Worm (Caenorhabditis elegans) whole organism, young adult: ENCODE measurements around the gene C25E10.10.

Experiments
- B0019.2 ChIP-seq: fragments of 200-800 bp; sonication (Bioruptor generic); conservative IDR thresholded peaks from 2 replicates; pipeline ENCODE4 v1.3.6; 2022; ENCODE audit warnings: missing genetic modification reagents, missing genetic modification characterization, missing compliant biosample characterization
- B0035.1 ChIP-seq: sonication (generic microtip); optimal IDR thresholded peaks from 2 replicates; lab custom pipeline; 2016; ENCODE audit warnings: missing genetic modification characterization, mild to moderate bottlenecking, missing compliant biosample characterization, missing genotype, missing genetic modification reagents
- B0336.3 ChIP-seq: fragments of 200-800 bp; sonication (Bioruptor generic); IDR thresholded peaks from 2 replicates; pipeline ENCODE4 v1.3.6; 2022; ENCODE audit warnings: missing genetic modification characterization, missing compliant biosample characterization
- C17E4.6 ChIP-seq: fragments of 200-800 bp; sonication (Bioruptor generic); IDR thresholded peaks from 2 replicates; pipeline ENCODE4 v1.3.6; 2022; ENCODE audit warnings: missing genetic modification reagents, missing genetic modification characterization, missing compliant biosample characterization
- F37B4.10 ChIP-seq: fragments of 200-800 bp; sonication (Bioruptor generic); IDR thresholded peaks from 2 replicates; pipeline ENCODE4 v1.3.6; 2022; ENCODE audit warnings: missing genetic modification characterization, missing compliant biosample characterization
- F57A8.1 ChIP-seq: fragments of 200-800 bp; sonication (Bioruptor generic); optimal IDR thresholded peaks from 2 replicates; lab custom pipeline; 2018; ENCODE audit warnings: mild to moderate bottlenecking, missing genetic modification characterization, moderate library complexity, missing compliant biosample characterization
- F57C9.4 ChIP-seq: sonication (generic microtip); optimal IDR thresholded peaks from 2 replicates; lab custom pipeline; 2017; ENCODE audit warnings: mild to moderate bottlenecking, missing genetic modification characterization, missing compliant biosample characterization
- K12H6.12 ChIP-seq: fragments of 200-800 bp; sonication (Bioruptor generic); optimal IDR thresholded peaks from 2 replicates; lab custom pipeline; 2018; ENCODE audit warnings: mild to moderate bottlenecking, missing genetic modification characterization, missing compliant biosample characterization
- Y79H2A.3 ChIP-seq: fragments of 200-800 bp; sonication (Bioruptor generic); conservative IDR thresholded peaks from 2 replicates; pipeline ENCODE4 v1.3.6; 2022; ENCODE audit warnings: missing genetic modification reagents, missing genetic modification characterization, missing compliant biosample characterization
- Y95B8A.8 ChIP-seq: fragments of 200-800 bp; sonication (Bioruptor generic); IDR thresholded peaks from 2 replicates; pipeline ENCODE4 v1.3.6; 2022; ENCODE audit warnings: missing genetic modification reagents, missing genetic modification characterization, missing compliant biosample characterization
- ZK185.1 ChIP-seq: sonication (generic microtip); optimal IDR thresholded peaks from 2 replicates; lab custom pipeline; 2016; ENCODE audit warnings: mild to moderate bottlenecking, missing genetic modification characterization, missing compliant biosample characterization; ENCODE audit not compliant: poor library complexity, severe bottlenecking
- akir-1 ChIP-seq: fragments of 200-800 bp; sonication (Bioruptor generic); optimal IDR thresholded peaks from 2 replicates; lab custom pipeline; 2018; ENCODE audit warnings: mild to moderate bottlenecking, missing genetic modification characterization, moderate library complexity, missing compliant biosample characterization
- atf-7 ChIP-seq: sonication (generic microtip); optimal IDR thresholded peaks from 2 replicates; lab custom pipeline; 2017; ENCODE audit warnings: mild to moderate bottlenecking, missing genetic modification characterization, missing compliant biosample characterization
- attf-5 ChIP-seq: fragments of 200-800 bp; sonication (Bioruptor generic); optimal IDR thresholded peaks from 2 replicates; lab custom pipeline; 2018; ENCODE audit warnings: mild to moderate bottlenecking, missing genetic modification characterization, missing compliant biosample characterization
- attf-6 ChIP-seq: fragments of 200-800 bp; sonication (Bioruptor generic); IDR thresholded peaks from 2 replicates; pipeline ENCODE4 v1.3.6; 2022; ENCODE audit warnings: missing genetic modification reagents, missing genetic modification characterization, missing compliant biosample characterization
- cebp-1 ChIP-seq, 2 experiments: fragments of 200-800 bp in 1 of 2; sonication (Bioruptor generic) in 1 of 2; sonication (generic microtip) in 1 of 2; IDR thresholded peaks in 1 of 2; optimal IDR thresholded peaks in 1 of 2; 2 replicates each; pipeline versions ENCODE4 v1.3.6 to Lab custom; 2017 to 2022; ENCODE audit warnings: missing compliant biosample characterization in 2 of 2, missing genetic modification characterization in 2 of 2, mild to moderate bottlenecking in 1 of 2, missing genetic modification reagents in 1 of 2, moderate library complexity in 1 of 2
- ceh-79 ChIP-seq: sonication (generic microtip); optimal IDR thresholded peaks from 2 replicates; lab custom pipeline; 2017; ENCODE audit warnings: mild to moderate bottlenecking, missing genetic modification characterization, missing compliant biosample characterization
- chd-7 ChIP-seq: sonication (generic microtip); optimal IDR thresholded peaks from 2 replicates; lab custom pipeline; 2016; ENCODE audit warnings: mild to moderate bottlenecking, missing genetic modification characterization, moderate library complexity, missing compliant biosample characterization
- dox-1 ChIP-seq: fragments of 200-800 bp; sonication (Bioruptor generic); IDR thresholded peaks from 2 replicates; pipeline ENCODE4 v1.3.6; 2022; ENCODE audit warnings: missing genetic modification reagents, missing genetic modification characterization, missing compliant biosample characterization
- dpff-1 ChIP-seq: sonication (generic microtip); optimal IDR thresholded peaks from 2 replicates; lab custom pipeline; 2017; ENCODE audit warnings: mild to moderate bottlenecking, missing genetic modification characterization, missing compliant biosample characterization
- egl-18 ChIP-seq: fragments of 200-800 bp; sonication (Bioruptor generic); IDR thresholded peaks from 2 replicates; pipeline ENCODE4 v1.3.6; 2022; ENCODE audit warnings: missing genetic modification reagents, missing genetic modification characterization, missing compliant biosample characterization
- egl-44 ChIP-seq: fragments of 200-800 bp; sonication (Bioruptor generic); IDR thresholded peaks from 2 replicates; pipeline ENCODE4 v1.3.6; 2022; ENCODE audit warnings: missing genetic modification reagents, missing genetic modification characterization, missing compliant biosample characterization
- ets-4 ChIP-seq: fragments of 200-800 bp; sonication (Bioruptor generic); optimal IDR thresholded peaks from 2 replicates; lab custom pipeline; 2018; ENCODE audit warnings: mild to moderate bottlenecking, missing genetic modification characterization, missing compliant biosample characterization
- let-526 ChIP-seq: fragments of 200-800 bp; sonication (Bioruptor generic); IDR thresholded peaks from 2 replicates; pipeline ENCODE4 v1.3.6; 2022; ENCODE audit warnings: missing genetic modification reagents, missing genetic modification characterization, missing compliant biosample characterization
- let-607 ChIP-seq, 2 experiments: fragments of 200-800 bp in 1 of 2; sonication (Bioruptor generic) in 1 of 2; sonication (generic microtip) in 1 of 2; optimal IDR thresholded peaks; 2 replicates each; lab custom pipeline; 2016 to 2018; ENCODE audit warnings: mild to moderate bottlenecking in 2 of 2, missing compliant biosample characterization in 2 of 2, missing genetic modification characterization in 2 of 2, moderate library complexity in 2 of 2, missing genotype in 1 of 2
- lin-26 ChIP-seq: fragments of 200-800 bp; sonication (Bioruptor generic); IDR thresholded peaks from 2 replicates; pipeline ENCODE4 v1.3.6; 2022; ENCODE audit warnings: missing genetic modification reagents, missing genetic modification characterization, missing compliant biosample characterization
- lin-40 ChIP-seq: sonication (generic microtip); optimal IDR thresholded peaks from 2 replicates; lab custom pipeline; 2016; ENCODE audit warnings: missing genetic modification characterization, mild to moderate bottlenecking, missing compliant biosample characterization, missing genotype, missing genetic modification reagents
- lin-54 ChIP-seq: fragments of 200-800 bp; sonication (Bioruptor generic); optimal IDR thresholded peaks from 2 replicates; lab custom pipeline; 2018; ENCODE audit warnings: mild to moderate bottlenecking, missing genetic modification characterization, missing compliant biosample characterization
- madf-3 ChIP-seq: fragments of 200-800 bp; sonication (Bioruptor generic); IDR thresholded peaks from 2 replicates; pipeline ENCODE4 v1.3.6; 2022; ENCODE audit warnings: missing genetic modification reagents, missing genetic modification characterization, missing compliant biosample characterization
- madf-6 ChIP-seq: fragments of 200-800 bp; sonication (Bioruptor generic); IDR thresholded peaks from 2 replicates; pipeline ENCODE4 v1.3.6; 2022; ENCODE audit warnings: missing genetic modification reagents, missing genetic modification characterization, missing compliant biosample characterization
- mcd-1 ChIP-seq: fragments of 200-800 bp; sonication (Bioruptor generic); IDR thresholded peaks from 2 replicates; pipeline ENCODE4 v1.3.6; 2022; ENCODE audit warnings: missing genetic modification reagents, missing genetic modification characterization, missing compliant biosample characterization
- nfyb-1 ChIP-seq: fragments of 200-800 bp; sonication (Bioruptor generic); IDR thresholded peaks from 2 replicates; pipeline ENCODE4 v1.3.6; 2022; ENCODE audit warnings: missing genetic modification reagents, missing genetic modification characterization, missing compliant biosample characterization
- nhr-27 ChIP-seq: fragments of 200-800 bp; sonication (Bioruptor generic); optimal IDR thresholded peaks from 2 replicates; lab custom pipeline; 2018; ENCODE audit warnings: mild to moderate bottlenecking, missing genetic modification characterization, moderate library complexity, missing compliant biosample characterization
- nhr-80 ChIP-seq: sonication (generic microtip); optimal IDR thresholded peaks from 2 replicates; lab custom pipeline; 2016; ENCODE audit warnings: missing genetic modification characterization, missing compliant biosample characterization
- nhr-90 ChIP-seq: sonication (generic microtip); optimal IDR thresholded peaks from 2 replicates; lab custom pipeline; 2016; ENCODE audit warnings: missing genotype, mild to moderate bottlenecking, missing genetic modification characterization, missing compliant biosample characterization
- pbrm-1 ChIP-seq: fragments of 200-800 bp; sonication (Bioruptor generic); IDR thresholded peaks from 2 replicates; pipeline ENCODE4 v1.3.6; 2022; ENCODE audit warnings: missing genetic modification reagents, missing genetic modification characterization, missing compliant biosample characterization
- snpc-1.1 ChIP-seq: sonication (generic microtip); optimal IDR thresholded peaks from 2 replicates; lab custom pipeline; 2017; ENCODE audit warnings: missing genetic modification characterization, mild to moderate bottlenecking, missing compliant biosample characterization, antibody characterized with exemption, moderate library complexity, missing genotype, missing genetic modification reagents; ENCODE audit not compliant: insufficient read depth
- snpc-4 ChIP-seq, 5 experiments: fragments of 150-350 bp in 1 of 5; sonication (generic microtip) in 4 of 5; optimal IDR thresholded peaks; 2 replicates each; lab custom pipeline; 2014 to 2018; ENCODE audit warnings: missing genetic modification characterization in 5 of 5, missing biosample characterization in 3 of 5, antibody characterized with exemption in 2 of 5, mild to moderate bottlenecking in 2 of 5, missing compliant biosample characterization in 2 of 5, missing genotype in 2 of 5, moderate library complexity in 2 of 5, missing genetic modification reagents in 1 of 5
- tbp1 ChIP-seq: fragments of 200-800 bp; sonication (Bioruptor generic); optimal IDR thresholded peaks from 2 replicates; lab custom pipeline; 2018; ENCODE audit warnings: mild to moderate bottlenecking, missing genetic modification characterization, missing compliant biosample characterization
- tlf-1 ChIP-seq: fragments of 200-800 bp; sonication (Bioruptor generic); optimal IDR thresholded peaks from 2 replicates; lab custom pipeline; 2018; ENCODE audit warnings: mild to moderate bottlenecking, missing genetic modification characterization, missing compliant biosample characterization
- unc-62 ChIP-seq: fragments of 150-350 bp; optimal IDR thresholded peaks from 2 replicates; lab custom pipeline; 2014; ENCODE audit warnings: missing biosample characterization, missing genetic modification reagents, missing genetic modification characterization
- xnd-1 ChIP-seq: sonication (generic microtip); optimal IDR thresholded peaks from 2 replicates; lab custom pipeline; 2016; ENCODE audit warnings: missing genotype, missing genetic modification reagents, missing genetic modification characterization, missing compliant biosample characterization
- zfh-2 ChIP-seq: fragments of 200-800 bp; sonication (Bioruptor generic); conservative IDR thresholded peaks from 2 replicates; pipeline ENCODE4 v1.3.6; 2022; ENCODE audit warnings: missing genetic modification reagents, missing genetic modification characterization, missing compliant biosample characterization
- ztf-22 ChIP-seq: fragments of 200-800 bp; sonication (Bioruptor generic); optimal IDR thresholded peaks from 2 replicates; lab custom pipeline; 2018; ENCODE audit warnings: mild to moderate bottlenecking, missing genetic modification characterization, moderate library complexity, missing compliant biosample characterization

The C25E10.10 gene

ce11 chrV:9079965-9080432 lies 23.8 kb upstream of the C25E10.10 start:
- no peak for TF ChIP-seq madf-6 (GFP tag; lab: Robert Waterston, UW)
- TF ChIP-seq dox-1 (GFP tag; lab: Robert Waterston, UW), result peak; percentile 69; the same call in 1 of the 2 replicates
- TF ChIP-seq let-526 (GFP tag; lab: Robert Waterston, UW), result peak; percentile 4; the same call in 1 of the 2 replicates
- TF ChIP-seq Y95B8A.8 (GFP tag; lab: Robert Waterston, UW), result 0 out of 2 replicates have a peak, but pooled peaks have one; percentile 36
- peak; percentile 72 for TF ChIP-seq B0336.3 (GFP tag; lab: Robert Waterston, UW)
- no peak for TF ChIP-seq F37B4.10 (GFP tag; lab: Robert Waterston, UW)
- TF ChIP-seq lin-40, result peak; percentile 21
- peak; percentile 31 for TF ChIP-seq tbp1 (GFP tag; lab: Kevin White, UChicago)
- no peak for TF ChIP-seq snpc-1.1
- no peak for TF ChIP-seq K12H6.12 (tag; lab: Kevin White, UChicago)
- TF ChIP-seq B0035.1, result no peak
- TF ChIP-seq nfyb-1 (GFP tag; lab: Robert Waterston, UW), result peak; percentile 60
- peak; percentile 92 for TF ChIP-seq ets-4 (GFP tag; lab: Kevin White, UChicago)
- TF ChIP-seq attf-5, result peak; percentile 4
- TF ChIP-seq chd-7 (tag; lab: Kevin White, UChicago), result peak; percentile 47
- peak; percentile 40 for TF ChIP-seq lin-54 (GFP tag; lab: Kevin White, UChicago)
- TF ChIP-seq mcd-1 (GFP tag; lab: Robert Waterston, UW), result 0 out of 2 replicates have a peak, but pooled peaks have one; percentile 6
- TF ChIP-seq atf-7 (tag; lab: Kevin White, UChicago), result peak; percentile 88
- TF ChIP-seq egl-44, result peak; percentile 79
- no peak for TF ChIP-seq akir-1 (GFP tag; lab: Kevin White, UChicago)
- peak; percentile 57 for TF ChIP-seq tlf-1 (GFP tag; lab: Kevin White, UChicago)
- peak; percentile 53 to 74 for TF ChIP-seq let-607 (tag; optimal IDR thresholded peaks at IDR 0.05; lab: Kevin White, UChicago)
- peak; percentile 54 for TF ChIP-seq nhr-90 (tag; lab: Kevin White, UChicago)
- peak; percentile 22; the same call in 1 of the 2 replicates for TF ChIP-seq cebp-1 (GFP tag; IDR thresholded peaks at IDR 0.05; lab: Robert Waterston, UW)
- TF ChIP-seq cebp-1 (tag; optimal IDR thresholded peaks at IDR 0.05; lab: Kevin White, UChicago), result peak; percentile 68
- peak; percentile 19 for TF ChIP-seq ZK185.1 (tag; lab: Kevin White, UChicago)
- TF ChIP-seq snpc-4 (GFP tag; optimal IDR thresholded peaks at IDR 0.05; lab: Kevin White, UChicago), result no peak
- TF ChIP-seq snpc-4 (tag; optimal IDR thresholded peaks at IDR 0.05; lab: Kevin White, UChicago), result peak in 2 of 4 experiments; percentile 24 to 37
- TF ChIP-seq F57C9.4, result no peak
- peak; percentile 37; the same call in 1 of the 2 replicates for TF ChIP-seq pbrm-1
- TF ChIP-seq lin-26, result no peak
- TF ChIP-seq ztf-22 (GFP tag; lab: Kevin White, UChicago), result peak; percentile 87
- TF ChIP-seq dpff-1 (tag; lab: Kevin White, UChicago), result no peak
- TF ChIP-seq nhr-80, result peak; percentile 99

ce11 chrV:9078815-9079525 lies 22.8 kb upstream of the C25E10.10 start:
- TF ChIP-seq snpc-1.1, result no peak
- no peak for TF ChIP-seq zfh-2
- peak; percentile 50 for TF ChIP-seq atf-7 (tag; lab: Kevin White, UChicago)
- TF ChIP-seq F57A8.1, result no peak
- TF ChIP-seq madf-3 (GFP tag; lab: Robert Waterston, UW), result no peak
- TF ChIP-seq let-607 (tag; optimal IDR thresholded peaks at IDR 0.05; lab: Kevin White, UChicago), result peak in 1 of 2 experiments; percentile 31
- TF ChIP-seq nhr-27 (tag; lab: Kevin White, UChicago), result no peak
- no peak for TF ChIP-seq cebp-1 (GFP tag; IDR thresholded peaks at IDR 0.05; lab: Robert Waterston, UW)
- peak; percentile 63 for TF ChIP-seq cebp-1 (tag; optimal IDR thresholded peaks at IDR 0.05; lab: Kevin White, UChicago)
- TF ChIP-seq nfyb-1 (GFP tag; lab: Robert Waterston, UW), result no peak
- TF ChIP-seq B0019.2 (GFP tag; lab: Robert Waterston, UW), result no peak
- no peak for TF ChIP-seq xnd-1 (tag; lab: Kevin White, UChicago)
- no peak for TF ChIP-seq attf-6 (GFP tag; lab: Robert Waterston, UW)
- no peak for TF ChIP-seq madf-6 (GFP tag; lab: Robert Waterston, UW)
- TF ChIP-seq nhr-80, result peak; percentile 88
- no peak for TF ChIP-seq ceh-79 (tag; lab: Kevin White, UChicago)
- no peak for TF ChIP-seq C17E4.6 (GFP tag; lab: Robert Waterston, UW)
- peak; percentile 19 for TF ChIP-seq unc-62 (GFP tag; lab: Kevin White, UChicago)
- no peak for TF ChIP-seq Y79H2A.3 (GFP tag; lab: Robert Waterston, UW)
- no peak for TF ChIP-seq egl-18 (GFP tag; lab: Robert Waterston, UW)
